Fruit fly (Drosophila melanogaster): ENCODE measurements around the gene CG42586.
A peak's percentile ranks its signal among the peaks of the same experiment; 100 is the strongest.

The CG42586 gene

dm6 chr2L:14701495-14701894 lies 40.1 kb downstream of the CG42586 start (continued):
- TF ChIP-seq CG16779 (tag; optimal IDR thresholded peaks at IDR 0.05) (no peak), CG32006 (GFP tag; optimal IDR thresholded peaks at IDR 0.05) (peak; percentile 94), Gug (GFP tag; IDR thresholded peaks at IDR 0.05) (no peak), CG4318 (GFP tag; optimal IDR thresholded peaks at IDR 0.05) (peak; percentile 89), CG8319 (GFP tag; optimal IDR thresholded peaks at IDR 0.05) (no peak), acj6 (GFP tag; optimal IDR thresholded peaks at IDR 0.05) (peak; percentile 28), Eip78C (GFP tag) (peak; percentile 90), cyc (GFP tag; optimal IDR thresholded peaks at IDR 0.05) (no peak), CG9139 (GFP tag; optimal IDR thresholded peaks at IDR 0.05) (no peak), CG3032 (tag; optimal IDR thresholded peaks at IDR 0.05) (no peak), CG6854 (GFP tag; optimal IDR thresholded peaks at IDR 0.05) (no peak), fd85E (GFP tag; optimal IDR thresholded peaks at IDR 0.05) (no peak), CG6276 (GFP tag; optimal IDR thresholded peaks at IDR 0.05) (peak; percentile 23), net (GFP tag; optimal IDR thresholded peaks at IDR 0.05) (peak; percentile 45), topi (GFP tag; optimal IDR thresholded peaks at IDR 0.05) (no peak), Sox15 (GFP tag; optimal IDR thresholded peaks at IDR 0.05) (no peak), fd59A (GFP tag; optimal IDR thresholded peaks at IDR 0.05) (no peak)

dm6 chr2L:14699501-14700077 lies 42.1 kb downstream of the CG42586 start:
- TF ChIP-seq Sox15 (GFP tag; optimal IDR thresholded peaks at IDR 0.05) (no peak), Sox102F (GFP tag; optimal IDR thresholded peaks at IDR 0.05) (no peak), eg (GFP tag; IDR thresholded peaks at IDR 0.05) (peak; percentile 42; the same call in 2 of the 3 replicates), CG11762 (GFP tag; optimal IDR thresholded peaks at IDR 0.05; ENCODE audit: insufficient read depth) (no peak), dsx (GFP tag; optimal IDR thresholded peaks at IDR 0.05; ENCODE audit: poor library complexity, severe bottlenecking) (no peak), Eip78C (GFP tag) (peak; percentile 54), svp (GFP tag) (peak; percentile 39), CG6854 (GFP tag; optimal IDR thresholded peaks at IDR 0.05) (no peak), CG15336 (GFP tag; IDR thresholded peaks at IDR 0.05) (no peak; the same call in 1 of the 2 replicates), CG8119 (GFP tag; IDR thresholded peaks at IDR 0.05) (0 out of 3 replicates have a peak, but pooled peaks have one; percentile 19)

dm6 chr2L:14698980-14699379 lies 42.7 kb downstream of the CG42586 start:
- TF ChIP-seq esn (GFP tag; optimal IDR thresholded peaks at IDR 0.05) (no peak), Eip75B (GFP tag; optimal IDR thresholded peaks at IDR 0.05) (no peak), Met (GFP tag; optimal IDR thresholded peaks at IDR 0.05) (no peak), CG11294 (GFP tag; IDR thresholded peaks at IDR 0.05) (no peak)

- TF ChIP-seq pdm3 (GFP tag; optimal IDR thresholded peaks at IDR 0.05) (peak; percentile 31), Smox (GFP tag; optimal IDR thresholded peaks at IDR 0.05) (peak; percentile 24), CG6792 (GFP tag; optimal IDR thresholded peaks at IDR 0.05) (peak; percentile 16), dsx (GFP tag; optimal IDR thresholded peaks at IDR 0.05; ENCODE audit: poor library complexity, severe bottlenecking) (no peak), svp (GFP tag) (peak; percentile 62), acj6 (GFP tag; optimal IDR thresholded peaks at IDR 0.05) (peak; percentile 1), Met (GFP tag; optimal IDR thresholded peaks at IDR 0.05) (peak; percentile 11), net (GFP tag; optimal IDR thresholded peaks at IDR 0.05) (peak; percentile 47), Ets96B (tag; optimal IDR thresholded peaks at IDR 0.05) (peak; percentile 13), CG6808 (GFP tag; optimal IDR thresholded peaks at IDR 0.05) (no peak), Eip78C (GFP tag) (peak; percentile 78), Hr4 (GFP tag; optimal IDR thresholded peaks at IDR 0.05) (peak; percentile 45), ss (GFP tag; optimal IDR thresholded peaks at IDR 0.05) (peak in 1 of 2 experiments; percentile 5), CG11762 (GFP tag; optimal IDR thresholded peaks at IDR 0.05; ENCODE audit: insufficient read depth) (peak; percentile 1), CG16779 (tag; optimal IDR thresholded peaks at IDR 0.05) (no peak), Sox102F (GFP tag; optimal IDR thresholded peaks at IDR 0.05) (peak; percentile 14), CG6276 (GFP tag; optimal IDR thresholded peaks at IDR 0.05) (peak; percentile 37), achi (GFP tag; optimal IDR thresholded peaks at IDR 0.05) (peak; percentile 10), CG15336 (GFP tag; IDR thresholded peaks at IDR 0.05) (peak; percentile 55; the same call in 1 of the 2 replicates), CG32006 (GFP tag; optimal IDR thresholded peaks at IDR 0.05) (peak; percentile 65), CG10631 (GFP tag; optimal IDR thresholded peaks at IDR 0.05) (no peak), CG4318 (GFP tag; optimal IDR thresholded peaks at IDR 0.05) (peak; percentile 29), dac (GFP tag; optimal IDR thresholded peaks at IDR 0.05) (no peak), esn (GFP tag; optimal IDR thresholded peaks at IDR 0.05) (peak; percentile 11), CG8319 (GFP tag; optimal IDR thresholded peaks at IDR 0.05) (peak; percentile 1), fd59A (GFP tag; optimal IDR thresholded peaks at IDR 0.05) (no peak), cyc (GFP tag; optimal IDR thresholded peaks at IDR 0.05) (peak; percentile 4), CG8632 (GFP tag; optimal IDR thresholded peaks at IDR 0.05) (peak; percentile 8)
Measured at dm6 chr2L:14697938-14698337, 43.7 kb downstream of the CG42586 start.

Data from whole organism, prepupa.